Worm (Caenorhabditis elegans) whole organism, dauer: Measurements from ENCODE around the gene T05A8.1.

Source experiments
- unc-62 ChIP-seq: sonication (generic microtip); optimal IDR thresholded peaks from 2 replicates; lab custom pipeline; 2017; ENCODE audit warnings: missing biosample characterization, missing genetic modification reagents, missing genetic modification characterization

Gene T05A8.1

DNA sequence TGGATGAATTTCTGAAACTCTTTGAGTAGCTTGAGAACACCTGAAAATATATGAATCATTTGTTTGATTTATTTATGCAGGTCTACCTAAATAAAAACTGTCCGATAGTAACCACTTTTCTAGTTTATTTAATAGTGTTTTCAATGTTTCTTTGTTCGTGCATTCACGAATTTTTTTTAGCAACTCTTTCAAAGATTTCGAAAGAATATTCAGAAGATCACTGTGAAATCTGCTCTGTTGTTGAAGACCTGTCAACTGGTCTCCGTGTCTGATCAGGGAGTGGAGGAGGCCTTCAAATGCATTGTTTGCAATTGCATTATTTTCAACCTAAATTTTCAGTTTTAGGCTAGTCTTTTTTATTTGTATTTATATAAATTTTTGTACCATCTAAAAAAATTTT lies at the start of gene T05A8.1:
TSS of gene T05A8.1 (minus strand) at position 101 of the 400 bp plus-strand sequence.
- TF ChIP-seq unc-62 (GFP tag; lab: Kevin White, UChicago), result no peak

DNA sequence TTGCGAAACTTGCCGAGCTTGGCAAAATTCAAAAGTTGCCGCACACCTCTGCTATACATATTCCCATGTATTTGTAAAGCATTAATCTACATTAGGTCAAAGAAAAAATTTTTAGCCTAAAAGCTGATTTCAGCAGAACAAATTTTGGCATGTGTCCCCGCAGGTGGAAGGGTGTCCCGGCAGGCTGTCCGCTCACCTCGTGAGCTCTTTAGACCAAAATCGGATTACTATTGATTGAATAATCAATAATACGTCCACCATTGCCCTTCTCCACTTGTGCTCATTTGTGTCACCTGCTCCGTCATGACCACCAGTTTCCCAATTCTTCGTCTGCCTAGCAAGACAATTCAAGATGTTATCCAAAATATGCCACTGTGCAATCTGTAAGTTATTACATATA lies 48.6 kb upstream of the T05A8.1 start, which contains the start of gene fbxb-107:
TSS of gene fbxb-107 (plus strand) at position 297 of the 400 bp plus-strand sequence.
- no peak for TF ChIP-seq unc-62 (GFP tag; lab: Kevin White, UChicago)

DNA sequence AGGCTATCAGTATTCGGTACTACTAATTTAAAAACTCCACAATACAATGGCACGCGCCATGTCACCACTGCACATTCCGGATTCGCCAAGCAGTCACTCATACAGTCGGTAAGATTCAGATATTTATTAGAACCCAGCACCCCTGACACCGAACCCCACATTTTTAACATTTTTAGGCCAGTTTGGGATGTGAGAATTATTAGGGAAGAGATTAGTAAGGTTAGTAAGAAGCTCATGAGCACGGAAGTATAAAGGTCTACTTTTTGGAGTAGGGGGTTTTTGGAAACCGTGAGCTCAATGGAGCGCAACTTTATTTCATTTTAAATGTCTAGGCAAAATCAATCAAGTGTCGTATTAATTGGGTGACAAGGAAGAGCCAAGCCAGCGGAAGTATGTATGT lies 48.1 kb upstream of the T05A8.1 start, which contains the start of gene F29A7.8:
TSS of gene F29A7.8 (minus strand) at position 101 of the 400 bp plus-strand sequence.
- no peak for TF ChIP-seq unc-62 (GFP tag; lab: Kevin White, UChicago)

DNA sequence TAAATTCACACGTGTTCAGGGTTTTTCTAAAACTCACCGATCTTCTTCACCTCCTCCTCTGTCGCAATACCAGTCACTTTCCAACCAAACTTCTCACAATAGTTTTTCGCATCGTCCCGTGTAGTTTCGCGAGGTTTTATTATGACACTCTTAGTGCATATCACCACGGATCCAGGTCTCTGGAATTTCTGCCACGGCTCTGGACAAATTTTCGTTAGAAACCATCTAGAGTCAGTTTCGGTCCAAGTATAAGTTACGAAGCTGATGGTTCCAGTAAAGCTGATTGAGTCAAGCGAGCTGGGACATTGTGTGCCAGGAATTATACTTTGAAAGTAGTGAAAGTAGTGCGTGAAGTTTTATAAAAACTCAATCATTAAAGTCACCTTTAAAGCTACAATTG lies 46.5 kb upstream of the T05A8.1 start:
- TF ChIP-seq unc-62 (GFP tag; lab: Kevin White, UChicago), result no peak

DNA sequence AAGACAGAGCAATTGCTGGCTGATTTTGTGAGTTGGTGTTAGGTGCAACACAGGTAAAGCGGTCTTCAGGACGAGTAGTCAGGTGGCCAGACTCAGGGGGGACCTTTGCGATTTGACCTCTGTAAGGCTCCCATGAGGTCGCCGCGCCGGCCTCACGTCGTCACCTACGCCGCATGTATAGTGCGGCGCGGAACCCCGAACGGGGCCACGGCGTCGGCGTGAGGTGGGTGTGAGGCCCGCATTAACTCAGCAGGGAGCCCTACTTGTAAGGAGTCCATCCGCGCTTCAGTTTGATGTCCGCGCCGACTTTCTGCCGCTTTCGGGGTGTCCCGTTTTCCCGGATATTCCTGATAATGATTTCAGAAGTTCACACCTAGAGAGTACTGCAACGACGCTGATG lies 44.8 kb upstream of the T05A8.1 start:
- TF ChIP-seq unc-62 (GFP tag; lab: Kevin White, UChicago), result no peak

DNA sequence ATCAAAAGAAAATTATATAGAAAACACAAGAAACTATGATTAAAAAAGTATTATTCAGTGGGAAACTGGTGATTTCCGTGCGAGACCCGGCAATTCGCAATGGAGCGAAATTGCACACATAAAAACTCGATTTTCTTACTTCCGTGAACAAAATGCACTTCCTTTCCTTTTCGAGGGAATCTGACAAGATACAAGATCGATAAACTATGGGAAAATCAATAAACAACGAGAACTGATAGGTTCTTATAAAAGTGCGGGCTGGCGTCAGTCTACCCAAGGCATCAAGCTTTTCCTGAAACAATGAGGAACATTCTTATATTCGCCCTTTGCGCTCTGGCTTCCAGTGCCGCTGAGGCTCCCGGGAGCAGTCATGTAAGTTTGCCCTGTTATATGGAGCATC lies 43.2 kb upstream of the T05A8.1 start, which contains the start of gene F29A7.3:
TSS of gene F29A7.3 (plus strand) at position 301 of the 400 bp plus-strand sequence.
- no peak for TF ChIP-seq unc-62 (GFP tag; lab: Kevin White, UChicago)

DNA sequence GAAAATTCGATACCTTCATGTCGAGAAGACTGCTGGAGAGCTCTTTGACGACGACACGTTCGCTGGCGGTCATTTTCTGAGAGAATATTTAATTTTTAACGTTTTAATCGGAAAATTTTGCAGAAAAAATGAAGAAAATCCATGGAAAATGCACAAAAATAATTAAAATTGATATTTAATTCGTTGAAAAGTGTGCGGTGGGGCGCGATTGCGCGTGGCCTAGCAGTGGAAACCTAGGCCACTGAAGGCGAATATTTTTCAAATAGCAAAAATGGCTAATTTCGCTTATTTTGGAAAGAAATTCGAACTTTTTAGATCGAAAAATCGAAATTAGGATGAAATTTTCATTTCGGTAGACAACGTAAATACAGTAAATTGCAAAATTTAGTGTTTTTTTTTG lies 42.7 kb upstream of the T05A8.1 start, which contains the start of gene F29A7.6:
TSS of gene F29A7.6 (minus strand) at position 76 of the 400 bp plus-strand sequence.
- TF ChIP-seq unc-62 (GFP tag; lab: Kevin White, UChicago), result no peak

DNA sequence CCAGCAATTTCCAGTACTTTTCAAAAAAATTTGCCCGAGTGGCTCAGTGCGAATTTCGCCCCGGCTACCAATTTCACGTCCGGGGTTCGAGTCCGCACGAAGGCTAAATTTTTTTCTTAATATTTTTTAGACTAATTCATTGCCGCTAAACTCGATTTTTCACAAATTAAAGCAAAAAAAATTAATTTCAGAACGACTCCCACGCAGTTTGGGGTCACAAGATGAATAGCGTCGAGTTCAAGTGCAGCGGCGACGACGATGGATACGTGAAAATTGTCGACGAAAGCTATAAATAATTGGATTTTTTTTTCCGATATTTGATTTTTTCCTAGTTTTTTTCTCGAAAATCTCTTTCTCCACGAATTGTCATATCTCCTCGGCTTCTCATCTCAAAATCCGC lies 41.4 kb upstream of the T05A8.1 start:
- no peak for TF ChIP-seq unc-62 (GFP tag; lab: Kevin White, UChicago)

DNA sequence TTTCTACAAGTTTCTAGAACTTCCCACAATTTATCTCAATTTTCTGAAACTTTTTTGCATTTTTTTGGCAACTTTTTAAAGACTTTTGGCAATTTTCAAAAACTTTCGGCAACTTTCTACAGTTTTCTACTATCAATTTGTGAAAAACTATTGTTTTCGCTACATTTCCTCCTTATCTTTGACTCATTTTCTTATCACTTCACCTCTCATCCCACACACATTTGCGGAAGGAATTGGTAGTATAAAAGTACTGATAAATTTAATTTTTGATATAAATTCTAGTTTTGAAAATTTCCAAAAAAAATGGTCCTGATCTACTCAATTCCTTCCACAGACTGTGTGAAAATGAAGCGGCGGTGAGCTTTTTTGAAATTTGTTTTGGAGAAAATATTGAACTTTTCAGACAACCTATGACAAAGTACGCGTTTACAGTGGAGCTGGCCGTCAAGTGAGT lies 39.8 kb upstream of the T05A8.1 start, which contains the start of gene F29A7.4:
TSS of gene F29A7.4 (plus strand) at position 404 of the 454 bp plus-strand sequence.
- no peak for TF ChIP-seq unc-62 (GFP tag; lab: Kevin White, UChicago)

DNA sequence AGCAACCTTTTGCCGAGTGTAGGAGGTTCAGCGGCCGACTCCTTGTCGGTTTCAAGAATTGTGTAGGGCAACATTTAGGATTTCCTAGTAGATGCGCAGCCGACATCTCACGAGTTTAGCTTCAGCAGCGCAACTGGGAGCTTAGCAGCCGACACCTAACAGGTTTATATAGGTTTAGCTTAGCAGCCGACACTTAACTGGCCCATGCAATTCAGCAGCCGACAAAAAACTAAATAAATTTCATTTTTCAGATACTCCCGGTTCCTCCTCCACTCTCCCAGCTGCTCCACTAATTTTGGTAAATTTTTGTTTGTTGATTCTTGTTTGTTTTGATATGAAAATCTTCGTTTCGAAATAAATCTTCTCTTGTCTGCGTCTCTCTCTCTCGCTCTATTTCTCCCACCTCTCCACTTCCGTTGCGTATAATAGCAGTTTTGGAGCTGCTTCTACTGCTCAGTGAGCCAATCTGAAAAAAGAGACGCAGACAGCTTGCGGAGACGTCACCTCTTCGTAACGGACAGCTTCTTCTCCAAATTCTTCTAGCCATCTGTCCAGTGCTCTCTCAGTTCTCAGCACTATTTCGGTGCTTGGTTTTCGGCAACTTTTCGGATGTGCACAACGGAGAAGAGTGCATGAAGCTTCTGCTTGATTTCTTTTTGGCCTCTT lies 38.2 kb upstream of the T05A8.1 start:
- no peak for TF ChIP-seq unc-62 (GFP tag; lab: Kevin White, UChicago)

DNA sequence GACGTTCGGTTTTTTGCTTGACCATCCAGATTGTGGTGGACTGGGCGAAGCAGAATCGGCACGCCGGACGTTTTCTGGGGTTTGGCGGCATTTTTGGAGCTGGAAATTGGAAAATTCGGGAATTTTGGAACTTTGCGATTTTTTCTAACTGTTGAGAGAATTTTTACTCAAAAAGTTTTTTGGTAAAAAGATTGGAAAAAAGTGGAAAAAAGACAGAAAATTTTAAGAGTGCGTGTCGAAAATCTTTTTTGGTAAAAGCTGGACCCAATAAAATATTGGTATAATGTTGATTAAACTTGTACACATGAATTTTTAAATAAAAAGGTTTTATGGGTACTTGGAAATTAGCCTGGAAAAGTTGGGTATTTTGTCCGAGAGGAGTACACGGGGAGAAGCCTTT lies 32.4 kb upstream of the T05A8.1 start, which contains the start of gene T05A8.7:
TSS of gene T05A8.7 (minus strand) at position 101 of the 400 bp plus-strand sequence.
- TF ChIP-seq unc-62 (GFP tag; lab: Kevin White, UChicago), result no peak

DNA sequence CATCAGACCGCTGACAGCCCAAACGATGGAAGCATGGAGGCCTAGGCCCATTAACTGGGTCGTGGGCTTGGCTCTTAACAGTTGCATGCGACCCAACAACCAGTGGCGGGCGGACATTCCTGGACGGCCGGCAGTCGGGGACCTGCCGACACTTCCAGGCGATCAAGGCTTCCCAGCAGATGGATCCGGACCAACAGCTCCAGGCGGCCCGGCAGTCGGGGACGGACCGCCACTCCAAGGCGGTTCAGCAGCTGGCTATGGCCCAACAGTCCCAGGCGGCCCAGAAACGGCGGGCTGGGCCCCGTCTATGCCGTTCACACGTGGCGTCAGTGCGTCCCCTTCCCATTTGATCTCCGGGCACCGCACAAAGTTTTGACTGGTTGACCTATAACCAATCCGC lies 31.6 kb upstream of the T05A8.1 start:
- TF ChIP-seq unc-62 (GFP tag; lab: Kevin White, UChicago), result no peak

DNA sequence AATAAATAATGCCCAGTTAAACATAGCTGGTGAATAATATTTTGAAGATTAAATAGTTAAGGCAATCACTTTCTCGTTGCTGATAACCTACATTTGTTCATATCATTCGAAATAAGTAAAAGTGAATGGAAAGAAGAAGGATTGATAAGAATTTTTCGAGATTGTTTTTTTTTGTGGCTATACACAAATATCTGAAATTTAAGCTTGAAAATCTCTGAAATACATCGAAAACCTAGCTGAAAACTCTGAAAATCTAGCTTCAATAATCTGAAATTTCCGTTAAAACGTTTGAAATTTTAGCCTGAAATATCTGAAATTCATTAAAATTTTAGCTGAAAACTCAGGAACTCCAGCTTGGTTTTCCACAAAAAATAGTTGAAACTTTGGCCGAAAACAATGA lies 29.8 kb upstream of the T05A8.1 start, which contains the start of gene T05A8.6:
TSS of gene T05A8.6 (minus strand) at position 101 of the 400 bp plus-strand sequence.
- no peak for TF ChIP-seq unc-62 (GFP tag; lab: Kevin White, UChicago)

DNA sequence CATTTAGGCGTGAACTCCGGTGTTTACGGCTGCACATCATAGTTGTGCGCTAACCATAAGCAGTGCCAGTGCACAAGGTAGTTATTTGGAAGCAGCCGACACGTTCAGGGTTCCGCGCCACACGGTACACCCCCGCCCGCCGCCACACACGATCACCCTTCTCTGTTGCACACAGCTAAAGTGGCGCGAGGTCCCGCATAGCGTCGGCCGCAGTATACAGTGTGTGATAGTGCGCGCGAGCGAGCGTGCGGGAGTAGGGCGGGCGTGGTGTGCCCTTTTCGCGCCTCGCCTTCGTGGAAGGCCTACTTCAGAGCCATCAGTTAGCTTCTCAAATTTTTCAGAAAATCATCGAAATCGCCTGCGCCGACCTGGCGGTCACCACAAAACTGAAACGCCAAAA lies 27.1 kb upstream of the T05A8.1 start:
- no peak for TF ChIP-seq unc-62 (GFP tag; lab: Kevin White, UChicago)

DNA sequence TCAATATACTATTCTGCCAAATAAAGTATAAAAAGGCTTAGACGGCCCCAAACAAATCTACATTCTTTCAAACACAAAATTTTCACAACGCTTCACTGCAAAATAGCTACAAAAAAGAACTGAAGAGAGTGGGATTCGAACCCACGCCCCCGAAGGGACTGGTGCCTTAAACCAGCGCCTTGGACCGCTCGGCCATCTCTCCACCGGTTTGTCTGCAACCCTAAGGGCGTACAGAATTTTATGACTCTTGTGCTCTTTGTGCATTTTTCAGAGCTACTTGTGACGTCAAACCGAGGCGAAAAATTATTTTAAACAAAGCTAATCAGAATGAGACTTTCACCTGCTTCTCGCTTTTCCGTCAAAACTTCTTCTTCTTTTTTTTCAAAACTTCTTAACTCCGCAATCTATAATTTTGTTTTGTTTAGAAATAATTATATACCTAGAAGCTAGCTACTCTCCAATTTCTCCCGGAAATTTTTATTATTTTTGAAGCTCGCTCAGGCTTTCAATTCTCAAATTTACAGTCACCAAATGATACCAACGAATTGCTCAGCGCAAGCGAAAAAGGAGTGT lies 26.4 kb upstream of the T05A8.1 start, which contains the start of gene T05A8.8:
TSS of gene T05A8.8 (plus strand) at position 523 of the 573 bp plus-strand sequence.
- no peak for TF ChIP-seq unc-62 (GFP tag; lab: Kevin White, UChicago)

DNA sequence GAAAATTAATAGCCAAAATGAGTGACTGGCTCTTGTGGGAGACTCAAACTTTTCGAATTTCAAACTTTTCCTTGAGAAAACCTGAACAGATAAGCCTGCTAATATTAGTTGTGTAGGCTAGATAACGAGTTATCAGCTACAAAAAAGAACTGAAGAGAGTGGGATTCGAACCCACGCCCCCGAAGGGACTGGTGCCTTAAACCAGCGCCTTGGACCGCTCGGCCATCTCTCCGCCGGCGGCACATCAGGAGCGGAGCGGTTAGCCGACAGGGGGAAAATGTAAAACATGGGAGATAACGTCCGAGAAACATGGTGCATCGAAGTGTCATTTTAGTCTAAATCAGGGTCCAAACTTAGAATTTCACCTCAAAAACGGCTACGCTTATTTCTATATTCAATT lies 25.8 kb upstream of the T05A8.1 start:
- TF ChIP-seq unc-62 (GFP tag; lab: Kevin White, UChicago), result no peak
